Worm (Caenorhabditis elegans): Measurements from ENCODE around the gene Y55F3AM.13.

Y55F3AM.13 gene

DNA sequence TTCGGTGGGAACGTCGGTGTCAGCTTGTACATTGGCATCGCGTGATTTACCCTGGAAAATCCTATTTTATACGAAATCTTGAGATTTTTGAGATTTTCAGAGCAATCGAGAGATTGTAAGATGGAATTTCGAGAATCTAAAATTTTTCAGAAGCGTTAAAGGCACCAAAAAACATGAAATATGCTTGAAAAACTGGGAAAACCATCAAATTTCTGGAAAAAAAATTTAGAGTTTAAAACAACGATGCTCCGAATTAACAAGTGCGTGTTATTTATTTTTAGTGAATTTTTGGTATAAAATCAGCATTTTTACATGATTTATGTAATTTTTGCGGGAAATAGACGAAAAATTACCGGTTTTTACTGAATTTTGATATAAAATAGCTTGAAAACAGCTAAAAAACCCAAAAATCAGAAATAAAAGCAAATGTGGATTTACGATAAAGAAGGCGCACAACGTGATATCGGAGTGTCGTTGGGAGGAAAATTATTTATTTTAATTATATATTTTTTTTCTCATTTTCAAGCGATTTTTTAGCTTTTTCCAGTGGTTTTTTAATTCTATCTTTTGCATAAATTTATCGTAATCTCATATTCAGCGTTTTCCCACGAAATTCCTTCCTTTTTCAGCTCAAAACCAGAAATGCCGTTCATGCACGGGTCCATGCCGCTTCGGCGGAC is at the start of gene Y55F3AM.13, which contains the start of gene mrps-25:
Gene Y55F3AM.13, minus strand, starts transcription at position 51 of the 680 bp plus-strand sequence.
Gene mrps-25, plus strand, starts transcription at position 630 of the 680 bp plus-strand sequence.
- peak; percentile 40 for TF ChIP-seq nhr-85 (tag)
- TF ChIP-seq tbx-2 (tag; optimal IDR thresholded peaks at IDR 0.05), result peak; percentile 69
- no peak for TF ChIP-seq lir-3 (tag; optimal IDR thresholded peaks at IDR 0.05; ENCODE audit: poor library complexity)
- TF ChIP-seq vab-15 (tag; optimal IDR thresholded peaks at IDR 0.05), result no peak
- TF ChIP-seq irx-1 (tag; optimal IDR thresholded peaks at IDR 0.05), result peak; percentile 32
- TF ChIP-seq fkh-8 (tag; optimal IDR thresholded peaks at IDR 0.05), result peak; percentile 37
- peak; percentile 75 to 83 for TF ChIP-seq lsy-2 (tag; optimal IDR thresholded peaks at IDR 0.05)
- TF ChIP-seq dpl-1 (GFP tag; optimal IDR thresholded peaks at IDR 0.05), result peak; percentile 27 to 57 (median 48)
- peak; percentile 20 for TF ChIP-seq C16A3.4 (tag; optimal IDR thresholded peaks at IDR 0.05)
- peak; percentile 25; the same call in 1 of the 2 replicates for TF ChIP-seq ceh-88 (GFP tag; IDR thresholded peaks at IDR 0.05)
- TF ChIP-seq swsn-7 (tag; optimal IDR thresholded peaks at IDR 0.05), result peak; percentile 65
- TF ChIP-seq zag-1 (tag; optimal IDR thresholded peaks at IDR 0.05), result no peak
- TF ChIP-seq elt-2 (tag; optimal IDR thresholded peaks at IDR 0.05), result peak; percentile 36
- peak; percentile 5 for TF ChIP-seq lin-39 (tag; optimal IDR thresholded peaks at IDR 0.05)
- peak; percentile 37 to 46 for TF ChIP-seq lin-35 (GFP tag; optimal IDR thresholded peaks at IDR 0.05)
- TF ChIP-seq unc-86 (tag; optimal IDR thresholded peaks at IDR 0.05), result peak; percentile 16
- peak; percentile 29 for TF ChIP-seq skn-1 (tag; optimal IDR thresholded peaks at IDR 0.05)
- TF ChIP-seq elt-3 (tag; optimal IDR thresholded peaks at IDR 0.05), result peak in 1 of 6 experiments; percentile 5
- TF ChIP-seq nhr-20 (tag; optimal IDR thresholded peaks at IDR 0.05), result peak; percentile 37
- TF ChIP-seq lin-15B (tag; optimal IDR thresholded peaks at IDR 0.05), result peak; percentile 48
- TF ChIP-seq efl-1 (optimal IDR thresholded peaks at IDR 0.05), result peak; percentile 45 to 59
- TF ChIP-seq efl-1 (GFP tag; optimal IDR thresholded peaks at IDR 0.05 in 1 of 2), result peak; percentile 58 to 93
- no peak for TF ChIP-seq hpl-2 (GFP tag; optimal IDR thresholded peaks at IDR 0.05)
- TF ChIP-seq fkh-4 (tag; optimal IDR thresholded peaks at IDR 0.05; ENCODE audit: borderline replicate concordance), result no peak
- peak; percentile 63 for TF ChIP-seq dsc-1 (tag; optimal IDR thresholded peaks at IDR 0.05)
- peak; percentile 21 for TF ChIP-seq snpc-4 (tag; optimal IDR thresholded peaks at IDR 0.05)
- TF ChIP-seq nhr-47 (tag; optimal IDR thresholded peaks at IDR 0.05), result peak; percentile 77
- peak; percentile 42; the same call in 1 of the 2 replicates for TF ChIP-seq nhr-19 (GFP tag; conservative IDR thresholded peaks at IDR 0.05)
- no peak for TF ChIP-seq ztf-4 (tag; optimal IDR thresholded peaks at IDR 0.05)
- TF ChIP-seq xbp-1 (tag; optimal IDR thresholded peaks at IDR 0.05), result peak; percentile 75
- TF ChIP-seq fkh-10 (GFP tag; optimal IDR thresholded peaks at IDR 0.05), result no peak
- peak; percentile 63 for TF ChIP-seq C04F5.9 (tag; optimal IDR thresholded peaks at IDR 0.05)
- no peak for TF ChIP-seq blmp-1 (tag; optimal IDR thresholded peaks at IDR 0.05)
- peak; percentile 78 for TF ChIP-seq isw-1 (GFP tag; IDR thresholded peaks at IDR 0.05)
- TF ChIP-seq snu-23 (GFP tag; optimal IDR thresholded peaks at IDR 0.05), result peak; percentile 71
- peak; percentile 28 for TF ChIP-seq nhr-90 (tag; optimal IDR thresholded peaks at IDR 0.05; ENCODE audit: poor library complexity)

DNA sequence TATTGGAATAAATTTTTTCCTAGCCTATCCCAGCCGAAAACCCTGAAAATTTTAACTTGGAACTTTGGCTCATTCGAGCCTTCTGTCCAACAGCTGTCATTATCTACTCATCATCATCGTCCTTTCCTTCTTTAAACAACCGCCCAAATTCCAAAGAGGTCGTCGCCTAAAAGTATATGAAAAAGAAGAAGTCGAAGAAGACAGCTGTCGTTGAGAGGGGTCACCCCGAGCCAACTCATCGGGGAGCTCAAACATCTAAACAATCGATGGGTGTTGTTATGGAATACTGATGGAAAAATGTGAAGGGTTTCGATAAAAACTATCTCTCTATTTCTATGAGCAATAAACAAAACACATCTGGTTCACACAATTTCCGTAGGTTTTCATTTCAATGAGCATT is 49.0 kb upstream of the Y55F3AM.13 start:
- TF ChIP-seq snu-23 (GFP tag; optimal IDR thresholded peaks at IDR 0.05) (peak; percentile 36), rnt-1 (tag; optimal IDR thresholded peaks at IDR 0.05) (peak; percentile 77), unc-130 (tag; optimal IDR thresholded peaks at IDR 0.05) (peak; percentile 27), fkh-10 (GFP tag; optimal IDR thresholded peaks at IDR 0.05) (no peak), lsy-2 (tag; optimal IDR thresholded peaks at IDR 0.05) (peak; percentile 16 to 32), nhr-19 (GFP tag; conservative IDR thresholded peaks at IDR 0.05) (peak; percentile 38), nhr-71 (tag; optimal IDR thresholded peaks at IDR 0.05) (peak; percentile 76), grh-1 (GFP tag; IDR thresholded peaks at IDR 0.05) (no peak)
